Worm (Caenorhabditis elegans) whole organism, L2 larva: ENCODE results near the gene T19B10.12.

Experiments
- F13H6.1 ChIP-seq: sonication (generic microtip); optimal IDR thresholded peaks from 2 replicates; lab custom pipeline; 2016; ENCODE audit warnings: missing genetic modification characterization, missing compliant biosample characterization
- R02D3.7 ChIP-seq: fragments of 150-350 bp; optimal IDR thresholded peaks from 2 replicates; lab custom pipeline; 2014; ENCODE audit warnings: missing biosample characterization, missing genetic modification characterization
- ZK546.5 ChIP-seq: sonication (generic microtip); optimal IDR thresholded peaks from 2 replicates; lab custom pipeline; 2017; ENCODE audit warnings: missing biosample characterization, missing genetic modification characterization
- aly-2 ChIP-seq: fragments of 150-350 bp; optimal IDR thresholded peaks from 2 replicates; lab custom pipeline; 2014; ENCODE audit warnings: missing biosample characterization, missing genetic modification characterization
- elt-3 ChIP-seq: sonication (generic microtip); optimal IDR thresholded peaks from 2 replicates; lab custom pipeline; 2017; ENCODE audit warnings: missing biosample characterization, missing genetic modification characterization
- mab-5 ChIP-seq: fragments of 150-350 bp; optimal IDR thresholded peaks from 2 replicates; lab custom pipeline; 2014; ENCODE audit warnings: missing biosample characterization, missing genetic modification characterization
- nhr-10 ChIP-seq: sonication (generic microtip); optimal IDR thresholded peaks from 2 replicates; lab custom pipeline; 2017; ENCODE audit warnings: missing biosample characterization, missing genetic modification characterization
- nhr-11 ChIP-seq: fragments of 150-350 bp; optimal IDR thresholded peaks from 2 replicates; lab custom pipeline; 2014; ENCODE audit warnings: missing biosample characterization, missing genetic modification characterization
- nhr-237 ChIP-seq: fragments of 150-350 bp; optimal IDR thresholded peaks from 2 replicates; lab custom pipeline; 2014; ENCODE audit warnings: missing biosample characterization, missing genetic modification characterization
- peb-1 ChIP-seq: fragments of 150-350 bp; optimal IDR thresholded peaks from 2 replicates; lab custom pipeline; 2014; ENCODE audit warnings: missing biosample characterization, missing genetic modification characterization
- snpc-4 ChIP-seq: fragments of 150-350 bp; optimal IDR thresholded peaks from 2 replicates; lab custom pipeline; 2014; ENCODE audit warnings: missing biosample characterization, missing genetic modification characterization
- unc-62 ChIP-seq: fragments of 150-350 bp; optimal IDR thresholded peaks from 2 replicates; lab custom pipeline; 2014; ENCODE audit warnings: missing biosample characterization, missing genetic modification reagents, missing genetic modification characterization
- zag-1 ChIP-seq: fragments of 150-350 bp; optimal IDR thresholded peaks from 2 replicates; lab custom pipeline; 2014; ENCODE audit warnings: missing biosample characterization, missing genetic modification characterization
- ztf-4 ChIP-seq: fragments of 150-350 bp; optimal IDR thresholded peaks from 2 replicates; lab custom pipeline; 2014; ENCODE audit warnings: missing biosample characterization, missing genetic modification characterization

- TF ChIP-seq snpc-4 (tag; lab: Kevin White, UChicago) (no peak), peb-1 (tag; lab: Kevin White, UChicago) (no peak), nhr-11 (tag; lab: Kevin White, UChicago) (no peak), aly-2 (tag; lab: Kevin White, UChicago) (no peak), ztf-4 (tag; lab: Kevin White, UChicago) (no peak), unc-62 (no peak), elt-3 (tag; lab: Kevin White, UChicago) (no peak), F13H6.1 (no peak), ZK546.5 (no peak), mab-5 (no peak), zag-1 (tag; lab: Kevin White, UChicago) (no peak), nhr-237 (tag; lab: Kevin White, UChicago) (no peak), R02D3.7 (no peak), nhr-10 (tag; lab: Kevin White, UChicago) (no peak)
Observed at ce11 chrV:11268791-11269190, 18.0 kb downstream of the T19B10.12 start, which contains the start of gene str-115.
